Worm (Caenorhabditis elegans) whole organism, mixed stage, embryonic: ENCODE data around the gene klp-12.

Experiments used
- M03D4.4 ChIP-seq: sonication (generic microtip); optimal IDR thresholded peaks from 2 replicates; lab custom pipeline; 2017; ENCODE audit warnings: mild to moderate bottlenecking, missing genetic modification characterization, missing compliant biosample characterization
- bed-3 ChIP-seq: fragments of 200-800 bp; sonication (Bioruptor generic); optimal IDR thresholded peaks from 3 replicates; lab custom pipeline; 2018; ENCODE audit warnings: mild to moderate bottlenecking, missing genetic modification characterization, moderate library complexity, missing compliant biosample characterization
- blmp-1 ChIP-seq: fragments of 150-350 bp; optimal IDR thresholded peaks from 2 replicates; lab custom pipeline; 2014; ENCODE audit warnings: missing biosample characterization, missing genetic modification characterization
- ceh-39 ChIP-seq: fragments of 150-350 bp; optimal IDR thresholded peaks from 2 replicates; lab custom pipeline; 2014; ENCODE audit warnings: missing biosample characterization, missing genetic modification characterization
- ceh-43 ChIP-seq: fragments of 200-800 bp; sonication (Bioruptor generic); optimal IDR thresholded peaks from 2 replicates; lab custom pipeline; 2018; ENCODE audit warnings: mild to moderate bottlenecking, missing genetic modification characterization, moderate library complexity, missing compliant biosample characterization
- ceh-83 ChIP-seq: fragments of 200-800 bp; sonication (Bioruptor generic); optimal IDR thresholded peaks from 2 replicates; lab custom pipeline; 2018; ENCODE audit warnings: mild to moderate bottlenecking, missing genetic modification characterization, missing compliant biosample characterization
- ces-1 ChIP-seq: fragments of 150-350 bp; optimal IDR thresholded peaks from 2 replicates; lab custom pipeline; 2014; ENCODE audit warnings: missing biosample characterization, missing genetic modification reagents, missing genetic modification characterization
- cnd-1 ChIP-seq: fragments of 200-800 bp; sonication (Bioruptor generic); optimal IDR thresholded peaks from 2 replicates; lab custom pipeline; 2018; ENCODE audit warnings: mild to moderate bottlenecking, missing genetic modification characterization, missing compliant biosample characterization
- drap-1 ChIP-seq: fragments of 200-800 bp; sonication (Bioruptor generic); optimal IDR thresholded peaks from 3 replicates; lab custom pipeline; 2018; ENCODE audit warnings: mild to moderate bottlenecking, missing genetic modification characterization, missing compliant biosample characterization
- elt-1 ChIP-seq: sonication (generic microtip); optimal IDR thresholded peaks from 2 replicates; lab custom pipeline; 2017; ENCODE audit warnings: missing genetic modification characterization, mild to moderate bottlenecking, missing compliant biosample characterization, antibody characterized with exemption, moderate library complexity, borderline replicate concordance; ENCODE audit not compliant: insufficient read depth
- elt-3 ChIP-seq: fragments of 150-350 bp; optimal IDR thresholded peaks from 2 replicates; lab custom pipeline; 2014; ENCODE audit warnings: missing biosample characterization, missing genetic modification characterization
- flh-1 ChIP-seq: fragments of 200-800 bp; sonication (Bioruptor generic); optimal IDR thresholded peaks from 2 replicates; lab custom pipeline; 2018; ENCODE audit warnings: mild to moderate bottlenecking, missing genetic modification characterization, moderate library complexity, missing compliant biosample characterization
- ham-2 ChIP-seq: fragments of 200-800 bp; sonication (Bioruptor generic); optimal IDR thresholded peaks from 2 replicates; lab custom pipeline; 2018; ENCODE audit warnings: mild to moderate bottlenecking, missing genetic modification characterization, missing compliant biosample characterization
- hlh-1 ChIP-seq: fragments of 150-350 bp; optimal IDR thresholded peaks from 2 replicates; lab custom pipeline; 2014; ENCODE audit warnings: missing biosample characterization, missing genetic modification reagents, missing genetic modification characterization
- lin-13 ChIP-seq: fragments of 150-350 bp; optimal IDR thresholded peaks from 2 replicates; lab custom pipeline; 2014; ENCODE audit warnings: missing biosample characterization, missing genetic modification characterization
- lin-32 ChIP-seq: fragments of 200-800 bp; sonication (Bioruptor generic); optimal IDR thresholded peaks from 2 replicates; lab custom pipeline; 2018; ENCODE audit warnings: mild to moderate bottlenecking, missing genetic modification characterization, missing compliant biosample characterization
- lsy-2 ChIP-seq: fragments of 150-350 bp; optimal IDR thresholded peaks from 2 replicates; lab custom pipeline; 2014; ENCODE audit warnings: missing biosample characterization, missing genetic modification characterization
- mab-5 ChIP-seq: fragments of 150-350 bp; optimal IDR thresholded peaks from 2 replicates; lab custom pipeline; 2014; ENCODE audit warnings: missing biosample characterization, missing genetic modification characterization
- mep-1 ChIP-seq: fragments of 150-350 bp; optimal IDR thresholded peaks from 2 replicates; lab custom pipeline; 2017; ENCODE audit warnings: missing biosample characterization, missing genetic modification reagents, missing genetic modification characterization, inconsistent platforms
- mls-2 ChIP-seq: sonication (generic microtip); optimal IDR thresholded peaks from 2 replicates; lab custom pipeline; 2016; ENCODE audit warnings: mild to moderate bottlenecking, missing genetic modification characterization, moderate library complexity, missing compliant biosample characterization
- nhr-12 ChIP-seq: fragments of 150-350 bp; optimal IDR thresholded peaks from 2 replicates; lab custom pipeline; 2014; ENCODE audit warnings: missing biosample characterization, missing genetic modification characterization
- nhr-2 ChIP-seq: fragments of 150-350 bp; optimal IDR thresholded peaks from 2 replicates; lab custom pipeline; 2014; ENCODE audit warnings: missing biosample characterization, missing genetic modification characterization
- nhr-237 ChIP-seq: fragments of 150-350 bp; optimal IDR thresholded peaks from 2 replicates; lab custom pipeline; 2014; ENCODE audit warnings: missing biosample characterization, missing genetic modification characterization
- nhr-28 ChIP-seq: fragments of 150-350 bp; optimal IDR thresholded peaks from 2 replicates; lab custom pipeline; 2014; ENCODE audit warnings: missing biosample characterization, missing genetic modification characterization
- nhr-76 ChIP-seq: sonication (generic microtip); optimal IDR thresholded peaks from 2 replicates; lab custom pipeline; 2017; ENCODE audit warnings: missing biosample characterization, missing genetic modification characterization
- pha-4 ChIP-seq: fragments of 150-350 bp; optimal IDR thresholded peaks from 2 replicates; lab custom pipeline; 2018; ENCODE audit warnings: missing biosample characterization, missing genetic modification reagents, missing genetic modification characterization
- sem-2 ChIP-seq: fragments of 200-800 bp; sonication (Bioruptor generic); optimal IDR thresholded peaks from 2 replicates; lab custom pipeline; 2018; ENCODE audit warnings: mild to moderate bottlenecking, missing genetic modification characterization, missing compliant biosample characterization
- snpc-4 ChIP-seq: fragments of 150-350 bp; optimal IDR thresholded peaks from 2 replicates; lab custom pipeline; 2014; ENCODE audit warnings: missing biosample characterization, missing genetic modification characterization
- sptf-1 ChIP-seq: sonication (generic microtip); optimal IDR thresholded peaks from 2 replicates; lab custom pipeline; 2017; ENCODE audit warnings: mild to moderate bottlenecking, missing genetic modification characterization, moderate library complexity, missing compliant biosample characterization
- tbx-8 ChIP-seq: fragments of 200-800 bp; sonication (Bioruptor generic); optimal IDR thresholded peaks from 2 replicates; lab custom pipeline; 2018; ENCODE audit warnings: mild to moderate bottlenecking, missing genetic modification characterization, moderate library complexity, missing compliant biosample characterization
- unc-120 ChIP-seq: sonication (generic microtip); optimal IDR thresholded peaks from 2 replicates; lab custom pipeline; 2017; ENCODE audit warnings: missing genetic modification characterization, missing compliant biosample characterization; ENCODE audit not compliant: poor library complexity, severe bottlenecking
- unc-39 ChIP-seq: fragments of 150-350 bp; optimal IDR thresholded peaks from 2 replicates; lab custom pipeline; 2014; ENCODE audit warnings: missing biosample characterization, missing genetic modification characterization
- unc-62 ChIP-seq: fragments of 150-350 bp; optimal IDR thresholded peaks from 2 replicates; lab custom pipeline; 2014; ENCODE audit warnings: missing biosample characterization, missing genetic modification reagents, missing genetic modification characterization
- zip-8 ChIP-seq: fragments of 150-350 bp; optimal IDR thresholded peaks from 2 replicates; lab custom pipeline; 2014; ENCODE audit warnings: missing biosample characterization, missing genetic modification characterization
- ztf-11 ChIP-seq: fragments of 150-350 bp; optimal IDR thresholded peaks from 2 replicates; lab custom pipeline; 2014; ENCODE audit warnings: missing biosample characterization, missing genetic modification characterization

klp-12 gene

DNA sequence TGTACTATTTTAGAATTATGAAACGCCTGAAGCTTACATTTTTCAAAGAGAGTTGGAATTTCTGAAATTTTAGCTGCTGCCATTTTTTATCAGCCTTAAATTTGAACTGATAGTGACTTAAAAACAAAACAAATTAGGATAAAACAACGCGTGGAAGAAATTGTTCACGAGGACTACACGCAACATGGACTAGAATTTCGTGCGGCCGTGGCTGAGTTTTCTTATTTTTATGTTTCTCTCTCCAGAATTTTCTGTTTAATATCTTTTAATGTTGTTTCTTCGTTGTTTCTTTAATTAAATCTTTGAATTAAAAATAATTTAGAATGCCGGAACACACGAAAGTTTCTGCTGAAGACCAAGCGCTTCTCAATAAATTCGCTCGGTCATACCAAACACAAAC lies 44.8 kb downstream of the klp-12 start, which contains the start of the genes B0035.3, B0035.22 and pfd-4:
TSS of gene B0035.3 (minus strand) at position 114 of the 400 bp plus-strand sequence.
TSS of gene B0035.22 (plus strand) at position 269 of the 400 bp plus-strand sequence.
TSS of gene pfd-4 (plus strand) at position 323 of the 400 bp plus-strand sequence.
- TF ChIP-seq ces-1 (GFP tag; lab: Kevin White, UChicago) (peak; percentile 39), elt-1 (no peak)

DNA sequence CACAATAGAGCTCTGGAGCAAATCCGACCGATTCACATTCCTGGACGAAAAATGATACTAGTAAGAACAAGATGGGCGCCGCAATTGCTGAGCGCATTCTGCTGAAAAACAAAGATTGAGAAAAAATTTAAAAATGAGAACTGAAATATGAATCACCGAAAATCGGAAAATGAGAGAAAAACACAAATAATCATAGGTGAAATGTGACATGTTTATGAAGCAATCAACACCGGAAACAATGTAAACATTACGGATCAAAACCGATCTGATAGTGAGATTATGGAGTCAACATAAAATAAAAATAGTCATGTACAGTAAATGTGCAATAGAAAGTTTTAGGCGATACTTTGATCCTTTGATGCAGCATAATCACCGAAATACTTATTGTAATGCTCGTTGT lies 45.8 kb downstream of the klp-12 start, which contains the start of gene dnj-2:
TSS of gene dnj-2 (minus strand) at position 101 of the 400 bp plus-strand sequence.
- no peak for TF ChIP-seq drap-1 (GFP tag; lab: Kevin White, UChicago)
- no peak for TF ChIP-seq unc-39
- no peak for TF ChIP-seq unc-62
- no peak for TF ChIP-seq lin-32 (GFP tag; lab: Kevin White, UChicago)
- TF ChIP-seq zip-8: no peak
- TF ChIP-seq mep-1 (tag; lab: Kevin White, UChicago): no peak
- TF ChIP-seq cnd-1 (tag; lab: Kevin White, UChicago): no peak
- no peak for TF ChIP-seq hlh-1 (tag; lab: Kevin White, UChicago)
- TF ChIP-seq bed-3 (GFP tag; lab: Kevin White, UChicago): no peak
- no peak for TF ChIP-seq ztf-11 (tag; lab: Kevin White, UChicago)
- no peak for TF ChIP-seq nhr-28 (tag; lab: Kevin White, UChicago)
- TF ChIP-seq elt-3 (tag; lab: Kevin White, UChicago): no peak
- TF ChIP-seq snpc-4 (tag; lab: Kevin White, UChicago): no peak
- TF ChIP-seq blmp-1 (tag; lab: Kevin White, UChicago): no peak
- no peak for TF ChIP-seq unc-120 (tag; lab: Kevin White, UChicago)

DNA sequence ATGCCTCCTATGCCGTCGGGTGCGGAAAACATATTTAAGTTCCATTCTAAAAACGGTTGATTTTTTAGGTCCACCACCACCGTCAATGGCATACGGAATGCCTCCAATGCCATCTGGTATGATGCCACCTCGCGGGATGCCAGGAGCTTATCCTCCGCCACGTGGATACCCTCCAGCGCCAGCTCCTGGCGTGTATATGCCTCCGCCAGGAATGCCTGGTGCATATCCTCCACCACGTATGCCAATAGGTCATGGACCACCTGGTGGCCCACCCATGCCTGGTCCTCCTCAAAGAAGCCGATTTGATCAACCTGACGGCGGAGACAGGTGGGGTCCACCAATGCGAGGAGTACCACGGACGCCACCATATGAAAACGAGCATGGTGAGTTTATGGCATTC lies 48.2 kb downstream of the klp-12 start:
- TF ChIP-seq flh-1 (GFP tag; lab: Kevin White, UChicago) (no peak), lin-32 (GFP tag; lab: Kevin White, UChicago) (peak; percentile 38), ztf-11 (tag; lab: Kevin White, UChicago) (no peak), zip-8 (no peak), sptf-1 (peak; percentile 21), snpc-4 (tag; lab: Kevin White, UChicago) (no peak), mls-2 (tag; lab: Kevin White, UChicago) (no peak)
- TF ChIP-seq, all 35 proteins: peak for 2

DNA sequence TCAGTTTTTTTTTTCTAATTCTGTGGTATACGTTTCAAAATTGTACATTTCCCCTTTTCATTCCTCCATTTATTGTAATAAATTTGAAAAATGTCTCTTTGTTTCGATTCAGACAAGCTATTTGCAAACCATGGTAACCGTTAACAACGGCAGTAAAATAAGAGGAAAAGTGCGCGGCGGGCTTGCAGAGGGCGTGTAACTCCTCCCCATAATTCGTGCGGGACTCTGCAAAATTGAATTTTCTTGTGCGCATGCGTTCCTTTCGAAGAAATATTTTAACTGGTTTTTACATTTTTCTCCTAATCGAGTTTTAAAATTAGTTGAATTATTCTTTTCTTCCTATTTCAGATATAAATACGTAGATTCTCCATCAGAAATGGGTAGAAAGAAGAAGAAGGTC lies 49.0 kb downstream of the klp-12 start, which contains the start of gene znf-207:
TSS of gene znf-207 (plus strand) at position 349 of the 400 bp plus-strand sequence.
- TF ChIP-seq lsy-2 (tag; lab: Kevin White, UChicago): peak; percentile 26
- TF ChIP-seq elt-1: peak; percentile 20
- TF ChIP-seq ztf-11 (tag; lab: Kevin White, UChicago): peak; percentile 47
- TF ChIP-seq hlh-1 (tag; lab: Kevin White, UChicago): no peak
- no peak for TF ChIP-seq nhr-12 (tag; lab: Kevin White, UChicago)
- TF ChIP-seq nhr-2 (tag; lab: Kevin White, UChicago): no peak
- TF ChIP-seq pha-4 (tag; lab: Kevin White, UChicago): peak; percentile 25
- peak; percentile 47 for TF ChIP-seq mep-1 (tag; lab: Kevin White, UChicago)
- peak; percentile 48 for TF ChIP-seq mls-2 (tag; lab: Kevin White, UChicago)
- no peak for TF ChIP-seq ham-2 (GFP tag; lab: Kevin White, UChicago)
- TF ChIP-seq ceh-39 (tag; lab: Kevin White, UChicago): no peak
- TF ChIP-seq cnd-1 (tag; lab: Kevin White, UChicago): peak; percentile 45
- no peak for TF ChIP-seq elt-3 (tag; lab: Kevin White, UChicago)
- TF ChIP-seq unc-120 (tag; lab: Kevin White, UChicago): peak; percentile 45
- TF ChIP-seq ceh-43 (GFP tag; lab: Kevin White, UChicago): peak; percentile 29
- peak; percentile 49 for TF ChIP-seq M03D4.4 (tag; lab: Kevin White, UChicago)
- TF ChIP-seq mab-5 (tag; lab: Kevin White, UChicago): no peak
- TF ChIP-seq drap-1 (GFP tag; lab: Kevin White, UChicago): peak; percentile 44
- TF ChIP-seq sptf-1: peak; percentile 76
- TF ChIP-seq blmp-1 (tag; lab: Kevin White, UChicago): no peak
- no peak for TF ChIP-seq unc-39
- peak; percentile 5 for TF ChIP-seq flh-1 (GFP tag; lab: Kevin White, UChicago)
- no peak for TF ChIP-seq nhr-28 (tag; lab: Kevin White, UChicago)
- peak; percentile 16 for TF ChIP-seq nhr-237 (tag; lab: Kevin White, UChicago)
- TF ChIP-seq ces-1 (GFP tag; lab: Kevin White, UChicago): peak; percentile 95
- no peak for TF ChIP-seq bed-3 (GFP tag; lab: Kevin White, UChicago)
- no peak for TF ChIP-seq snpc-4 (tag; lab: Kevin White, UChicago)
- TF ChIP-seq unc-62: no peak
- TF ChIP-seq tbx-8: no peak
- peak; percentile 28 for TF ChIP-seq lin-13
- TF ChIP-seq sem-2 (GFP tag; lab: Kevin White, UChicago): no peak
- no peak for TF ChIP-seq nhr-76 (tag; lab: Kevin White, UChicago)
- TF ChIP-seq zip-8: no peak
- peak; percentile 9 for TF ChIP-seq lin-32 (GFP tag; lab: Kevin White, UChicago)
- TF ChIP-seq ceh-83 (GFP tag; lab: Kevin White, UChicago): no peak
